Worm (Caenorhabditis elegans) whole organism, early embryonic: ENCODE measurements around the gene ubc-8.
A peak's percentile ranks its signal among the peaks of the same experiment; 100 is the strongest.

Experiments
- B0310.2 ChIP-seq: sonication (generic microtip); optimal IDR thresholded peaks from 2 replicates; lab custom pipeline; 2016; ENCODE audit warnings: mild to moderate bottlenecking, missing genetic modification characterization, missing compliant biosample characterization
- F13C5.2 ChIP-seq: sonication (generic microtip); optimal IDR thresholded peaks from 2 replicates; lab custom pipeline; 2017; ENCODE audit warnings: mild to moderate bottlenecking, missing genetic modification characterization, inconsistent platforms, missing compliant biosample characterization
- aly-1 ChIP-seq: sonication (generic microtip); optimal IDR thresholded peaks from 2 replicates; lab custom pipeline; 2016; ENCODE audit warnings: missing genetic modification characterization, missing compliant biosample characterization
- ama-1 ChIP-seq: fragments of 150-350 bp; optimal IDR thresholded peaks from 2 replicates; lab custom pipeline; 2014
- ceh-13 ChIP-seq: fragments of 200-800 bp; sonication (Bioruptor generic); optimal IDR thresholded peaks from 2 replicates; lab custom pipeline; 2018; ENCODE audit warnings: mild to moderate bottlenecking, missing genetic modification characterization, missing compliant biosample characterization
- ceh-36 ChIP-seq: sonication (generic microtip); optimal IDR thresholded peaks from 2 replicates; lab custom pipeline; 2016; ENCODE audit warnings: missing genetic modification characterization, inconsistent platforms, missing compliant biosample characterization
- ets-7 ChIP-seq: sonication (generic microtip); optimal IDR thresholded peaks from 2 replicates; lab custom pipeline; 2016; ENCODE audit warnings: missing genotype, missing genetic modification characterization, missing compliant biosample characterization
- flt-1 ChIP-seq: fragments of 200-800 bp; sonication (Bioruptor generic); IDR thresholded peaks from 2 replicates; pipeline ENCODE4 v1.3.6; 2022; ENCODE audit warnings: missing genetic modification characterization, missing compliant biosample characterization
- hmbx-1 ChIP-seq: sonication (generic microtip); optimal IDR thresholded peaks from 2 replicates; lab custom pipeline; 2016; ENCODE audit warnings: mild to moderate bottlenecking, missing genetic modification characterization, missing compliant biosample characterization
- hmg-4 ChIP-seq: fragments of 200-800 bp; sonication (Bioruptor generic); optimal IDR thresholded peaks from 2 replicates; lab custom pipeline; 2018; ENCODE audit warnings: mild to moderate bottlenecking, missing genetic modification characterization, missing compliant biosample characterization
- hnd-1 ChIP-seq: sonication (generic microtip); optimal IDR thresholded peaks from 2 replicates; lab custom pipeline; 2016; ENCODE audit warnings: missing genetic modification characterization, missing compliant biosample characterization
- pes-1 ChIP-seq: fragments of 200-800 bp; sonication (Bioruptor generic); IDR thresholded peaks from 2 replicates; pipeline ENCODE4 v1.3.6; 2022; ENCODE audit warnings: missing genetic modification reagents, missing genetic modification characterization, missing compliant biosample characterization
- scrt-1 ChIP-seq: fragments of 200-800 bp; sonication (Bioruptor generic); IDR thresholded peaks from 2 replicates; pipeline ENCODE4 v1.3.6; 2022; ENCODE audit warnings: missing genetic modification characterization, missing compliant biosample characterization
- sea-1 ChIP-seq: fragments of 200-800 bp; sonication (Bioruptor generic); conservative IDR thresholded peaks from 2 replicates; pipeline ENCODE4 v1.3.6; 2022; ENCODE audit warnings: missing genetic modification characterization, missing compliant biosample characterization
- tbx-11 ChIP-seq: fragments of 200-800 bp; sonication (Bioruptor generic); IDR thresholded peaks from 2 replicates; pipeline ENCODE4 v1.3.6; 2022; ENCODE audit warnings: missing genetic modification characterization, missing compliant biosample characterization
- tbx-37 ChIP-seq: fragments of 200-800 bp; sonication (Bioruptor generic); conservative IDR thresholded peaks from 2 replicates; pipeline ENCODE4 v1.3.6; 2022; ENCODE audit warnings: missing genetic modification reagents, missing genetic modification characterization, missing compliant biosample characterization
- tra-4 ChIP-seq: sonication (generic microtip); optimal IDR thresholded peaks from 2 replicates; lab custom pipeline; 2017; ENCODE audit warnings: missing genetic modification characterization, missing compliant biosample characterization

The ubc-8 gene

ce11 chrIV:2656400-2657139 is 50.5 kb downstream of the ubc-8 start:
- no peak for TF ChIP-seq scrt-1 (GFP tag; lab: Robert Waterston, UW)
- peak; percentile 16; the same call in 1 of the 2 replicates for TF ChIP-seq pes-1 (GFP tag; lab: Robert Waterston, UW)
- no peak for TF ChIP-seq tra-4 (tag; lab: Kevin White, UChicago)
- TF ChIP-seq hmbx-1 (tag; lab: Kevin White, UChicago): no peak

ce11 chrIV:2654965-2655364 is 52.1 kb downstream of the ubc-8 start:
- TF ChIP-seq sea-1 (GFP tag; lab: Robert Waterston, UW): no peak
- no peak for TF ChIP-seq pes-1 (GFP tag; lab: Robert Waterston, UW)
- TF ChIP-seq flt-1 (GFP tag; lab: Robert Waterston, UW): no peak
- no peak for TF ChIP-seq aly-1 (tag; lab: Kevin White, UChicago)
- TF ChIP-seq ets-7 (tag; lab: Kevin White, UChicago): no peak
- no peak for TF ChIP-seq hnd-1 (tag; lab: Kevin White, UChicago)
- TF ChIP-seq hmbx-1 (tag; lab: Kevin White, UChicago): no peak
- no peak for TF ChIP-seq tbx-37 (GFP tag; lab: Robert Waterston, UW)
- no peak for TF ChIP-seq F13C5.2 (tag; lab: Kevin White, UChicago)
- TF ChIP-seq scrt-1 (GFP tag; lab: Robert Waterston, UW): no peak
- TF ChIP-seq ama-1 (lab: Kevin White, UChicago): no peak
- no peak for TF ChIP-seq tra-4 (tag; lab: Kevin White, UChicago)
- no peak for TF ChIP-seq ceh-13 (GFP tag; lab: Kevin White, UChicago)
- no peak for TF ChIP-seq B0310.2 (tag; lab: Kevin White, UChicago)
- no peak for TF ChIP-seq tbx-11 (GFP tag; lab: Robert Waterston, UW)
- no peak for TF ChIP-seq hmg-4 (GFP tag; lab: Kevin White, UChicago)
- no peak for TF ChIP-seq ceh-36 (tag; lab: Kevin White, UChicago)
